Worm (Caenorhabditis elegans) whole organism, L1 larva: ENCODE data around the gene T24C4.2.

Experiments
- C16A3.4 ChIP-seq: fragments of 150-350 bp; optimal IDR thresholded peaks from 2 replicates; lab custom pipeline; 2014; ENCODE audit warnings: missing biosample characterization, missing genetic modification characterization
- ama-1 ChIP-seq: fragments of 150-350 bp; optimal IDR thresholded peaks from 2 replicates; lab custom pipeline; 2014
- blmp-1 ChIP-seq: fragments of 150-350 bp; optimal IDR thresholded peaks from 2 replicates; lab custom pipeline; 2014; ENCODE audit warnings: missing biosample characterization, missing genetic modification characterization
- ceh-63 ChIP-seq: fragments of 200-800 bp; sonication (Bioruptor generic); optimal IDR thresholded peaks from 2 replicates; lab custom pipeline; 2018; ENCODE audit warnings: mild to moderate bottlenecking, missing genetic modification characterization, missing compliant biosample characterization
- ceh-8 ChIP-seq: fragments of 200-800 bp; sonication (Bioruptor generic); optimal IDR thresholded peaks from 2 replicates; lab custom pipeline; 2018; ENCODE audit warnings: mild to moderate bottlenecking, missing genetic modification characterization, moderate library complexity, missing compliant biosample characterization
- ceh-82 ChIP-seq, 3 experiments: fragments of 150-350 bp in 1 of 3; sonication (generic microtip) in 2 of 3; optimal IDR thresholded peaks; 2 replicates each; lab custom pipeline; 2014 to 2017; ENCODE audit warnings: missing biosample characterization in 3 of 3, missing genetic modification characterization in 3 of 3
- ceh-88 ChIP-seq: fragments of 200-800 bp; sonication (Bioruptor generic); IDR thresholded peaks from 2 replicates; pipeline ENCODE4 v1.3.6; 2022; ENCODE audit warnings: missing genetic modification characterization, missing compliant biosample characterization
- ceh-90 ChIP-seq: sonication (generic microtip); optimal IDR thresholded peaks from 2 replicates; lab custom pipeline; 2016; ENCODE audit warnings: missing genetic modification characterization, missing compliant biosample characterization
- dpl-1 ChIP-seq, 3 experiments: fragments of 150-350 bp in 2 of 3; sonication (generic microtip) in 1 of 3; optimal IDR thresholded peaks; 2 replicates each; lab custom pipeline; 2014 to 2017; ENCODE audit warnings: missing biosample characterization in 3 of 3, missing genetic modification characterization in 3 of 3, missing genetic modification reagents in 3 of 3
- dsc-1 ChIP-seq: sonication (generic microtip); optimal IDR thresholded peaks from 2 replicates; lab custom pipeline; 2016; ENCODE audit warnings: mild to moderate bottlenecking, missing genetic modification characterization, missing compliant biosample characterization
- efl-1 ChIP-seq, 4 experiments: fragments of 150-350 bp; optimal IDR thresholded peaks in 3 of 4; peaks in 1 of 4; 1 replicate in 1 of 4; 2 replicates in 3 of 4; lab custom pipeline; 2014; ENCODE audit warnings: missing biosample characterization in 2 of 4, missing genetic modification characterization in 2 of 4, missing genetic modification reagents in 2 of 4
- egl-13 ChIP-seq: sonication (generic microtip); optimal IDR thresholded peaks from 2 replicates; lab custom pipeline; 2016; ENCODE audit warnings: missing genotype, missing genetic modification reagents, missing genetic modification characterization, missing compliant biosample characterization
- elt-2 ChIP-seq: sonication (generic microtip); optimal IDR thresholded peaks from 2 replicates; lab custom pipeline; 2016; ENCODE audit warnings: missing genetic modification characterization, mild to moderate bottlenecking, inconsistent platforms, missing compliant biosample characterization, missing genetic modification reagents
- elt-3 ChIP-seq, 6 experiments: fragments of 150-350 bp in 1 of 6; sonication (generic microtip); optimal IDR thresholded peaks; 2 replicates each; lab custom pipeline; 2017 to 2018; ENCODE audit warnings: missing biosample characterization in 6 of 6, missing genetic modification characterization in 6 of 6, inconsistent platforms in 1 of 6
- ets-5 ChIP-seq: fragments of 200-800 bp; sonication (Bioruptor generic); IDR thresholded peaks from 2 replicates; pipeline ENCODE4 v1.3.6; 2022; ENCODE audit warnings: missing genetic modification characterization, missing compliant biosample characterization
- hpl-2 ChIP-seq: fragments of 150-350 bp; optimal IDR thresholded peaks from 2 replicates; lab custom pipeline; 2014; ENCODE audit warnings: missing biosample characterization, missing genetic modification reagents, missing genetic modification characterization
- irx-1 ChIP-seq: sonication (generic microtip); optimal IDR thresholded peaks from 2 replicates; lab custom pipeline; 2016; ENCODE audit warnings: missing genetic modification characterization, missing compliant biosample characterization
- isw-1 ChIP-seq: fragments of 200-800 bp; sonication (Bioruptor generic); IDR thresholded peaks from 2 replicates; pipeline ENCODE4 v1.3.6; 2022; ENCODE audit warnings: missing genetic modification characterization, missing compliant biosample characterization
- lin-14 ChIP-seq: fragments of 200-800 bp; sonication (Bioruptor generic); optimal IDR thresholded peaks from 2 replicates; lab custom pipeline; 2018; ENCODE audit warnings: mild to moderate bottlenecking, missing genetic modification characterization, moderate library complexity, missing compliant biosample characterization
- lin-15B ChIP-seq: fragments of 150-350 bp; sonication (generic microtip); optimal IDR thresholded peaks from 3 replicates; lab custom pipeline; 2014; ENCODE audit warnings: missing biosample characterization, missing genetic modification characterization
- lin-35 ChIP-seq, 2 experiments: fragments of 150-350 bp; optimal IDR thresholded peaks; 2 replicates each; lab custom pipeline; 2014; ENCODE audit warnings: missing biosample characterization in 2 of 2, missing genetic modification characterization in 2 of 2, missing genetic modification reagents in 2 of 2
- lir-3 ChIP-seq: sonication (generic microtip); optimal IDR thresholded peaks from 2 replicates; lab custom pipeline; 2016; ENCODE audit warnings: mild to moderate bottlenecking, missing genetic modification characterization, moderate library complexity, missing compliant biosample characterization; ENCODE audit not compliant: poor library complexity
- nhr-20 ChIP-seq: sonication (generic microtip); optimal IDR thresholded peaks from 2 replicates; lab custom pipeline; 2016; ENCODE audit warnings: mild to moderate bottlenecking, missing genetic modification characterization, missing compliant biosample characterization
- nhr-237 ChIP-seq: fragments of 150-350 bp; optimal IDR thresholded peaks from 2 replicates; lab custom pipeline; 2014; ENCODE audit warnings: missing biosample characterization, missing genetic modification characterization
- nhr-47 ChIP-seq: sonication (generic microtip); optimal IDR thresholded peaks from 2 replicates; lab custom pipeline; 2016; ENCODE audit warnings: mild to moderate bottlenecking, missing genetic modification characterization, moderate library complexity, missing compliant biosample characterization
- nhr-71 ChIP-seq: sonication (generic microtip); optimal IDR thresholded peaks from 2 replicates; lab custom pipeline; 2016; ENCODE audit warnings: mild to moderate bottlenecking, missing genetic modification characterization, moderate library complexity, missing compliant biosample characterization
- nhr-85 ChIP-seq: sonication (generic microtip); peaks from one replicate; lab custom pipeline; 2016; ENCODE audit warnings: missing genetic modification characterization, inconsistent platforms, missing compliant biosample characterization
- nhr-90 ChIP-seq: sonication (generic microtip); optimal IDR thresholded peaks from 2 replicates; lab custom pipeline; 2016; ENCODE audit warnings: mild to moderate bottlenecking, missing genetic modification characterization, missing compliant biosample characterization; ENCODE audit not compliant: poor library complexity
- pax-3 ChIP-seq: fragments of 200-800 bp; sonication (Bioruptor generic); optimal IDR thresholded peaks from 2 replicates; lab custom pipeline; 2018; ENCODE audit warnings: mild to moderate bottlenecking, missing genetic modification characterization, moderate library complexity, missing compliant biosample characterization
- pqm-1 ChIP-seq: sonication (generic microtip); optimal IDR thresholded peaks from 3 replicates; lab custom pipeline; 2017; ENCODE audit warnings: missing biosample characterization, missing genetic modification characterization
- skn-1 ChIP-seq: fragments of 150-350 bp; optimal IDR thresholded peaks from 2 replicates; lab custom pipeline; 2014; ENCODE audit warnings: missing biosample characterization, missing genetic modification characterization
- snu-23 ChIP-seq: sonication (generic microtip); optimal IDR thresholded peaks from 2 replicates; lab custom pipeline; 2016; ENCODE audit warnings: missing genetic modification characterization, missing compliant biosample characterization
- sox-4 ChIP-seq: sonication (generic microtip); optimal IDR thresholded peaks from 2 replicates; lab custom pipeline; 2016; ENCODE audit warnings: missing genetic modification characterization, missing compliant biosample characterization
- swsn-7 ChIP-seq: sonication (generic microtip); optimal IDR thresholded peaks from 2 replicates; lab custom pipeline; 2016; ENCODE audit warnings: missing genetic modification characterization, missing compliant biosample characterization
- tbx-2 ChIP-seq: sonication (generic microtip); optimal IDR thresholded peaks from 2 replicates; lab custom pipeline; 2016; ENCODE audit warnings: missing genetic modification characterization, missing compliant biosample characterization
- tlp-1 ChIP-seq: fragments of 150-350 bp; optimal IDR thresholded peaks from 2 replicates; lab custom pipeline; 2014; ENCODE audit warnings: missing biosample characterization, missing genetic modification characterization
- unc-30 ChIP-seq: sonication (generic microtip); optimal IDR thresholded peaks from 2 replicates; lab custom pipeline; 2017; ENCODE audit warnings: missing biosample characterization, missing genetic modification characterization
- unc-62 ChIP-seq: fragments of 150-350 bp; optimal IDR thresholded peaks from 2 replicates; lab custom pipeline; 2014; ENCODE audit warnings: missing biosample characterization, missing genetic modification reagents, missing genetic modification characterization
- xbp-1 ChIP-seq: sonication (generic microtip); optimal IDR thresholded peaks from 2 replicates; lab custom pipeline; 2016; ENCODE audit warnings: missing genetic modification characterization, missing compliant biosample characterization

The T24C4.2 gene

ce11 chrIII:901600-902250, 32.0 kb upstream of the T24C4.2 start:
- TF ChIP-seq ama-1 (lab: Kevin White, UChicago) (no peak), pax-3 (tag; lab: Kevin White, UChicago) (no peak), ceh-82 (tag; optimal IDR thresholded peaks at IDR 0.05; lab: Kevin White, UChicago) (no peak), nhr-47 (tag; lab: Kevin White, UChicago) (peak; percentile 4), dsc-1 (tag; lab: Kevin White, UChicago) (no peak), nhr-90 (tag; lab: Kevin White, UChicago) (no peak), lin-35 (GFP tag; optimal IDR thresholded peaks at IDR 0.05; lab: Kevin White, UChicago) (peak; percentile 42 to 87), nhr-71 (tag; lab: Kevin White, UChicago) (peak; percentile 36), ceh-88 (GFP tag; lab: Robert Waterston, UW) (no peak), unc-30 (tag; lab: Kevin White, UChicago) (no peak), C16A3.4 (tag; lab: Kevin White, UChicago) (peak; percentile 15), tlp-1 (tag; lab: Kevin White, UChicago) (no peak), dpl-1 (GFP tag; optimal IDR thresholded peaks at IDR 0.05; lab: Kevin White, UChicago) (peak; percentile 61 to 81 (median 73)), lir-3 (no peak), blmp-1 (tag; lab: Kevin White, UChicago) (peak; percentile 9), unc-62 (GFP tag; lab: Kevin White, UChicago) (no peak), hpl-2 (no peak), ceh-90 (tag; lab: Kevin White, UChicago) (no peak), lin-15B (tag; lab: Kevin White, UChicago) (peak; percentile 42), efl-1 (optimal IDR thresholded peaks at IDR 0.05; lab: Kevin White, UChicago) (peak; percentile 55 to 70), efl-1 (GFP tag; optimal IDR thresholded peaks at IDR 0.05 in 1 of 2; lab: Kevin White, UChicago) (peak; percentile 78 to 97), nhr-20 (tag; lab: Kevin White, UChicago) (peak; percentile 6), snu-23 (peak; percentile 3)

DNA sequence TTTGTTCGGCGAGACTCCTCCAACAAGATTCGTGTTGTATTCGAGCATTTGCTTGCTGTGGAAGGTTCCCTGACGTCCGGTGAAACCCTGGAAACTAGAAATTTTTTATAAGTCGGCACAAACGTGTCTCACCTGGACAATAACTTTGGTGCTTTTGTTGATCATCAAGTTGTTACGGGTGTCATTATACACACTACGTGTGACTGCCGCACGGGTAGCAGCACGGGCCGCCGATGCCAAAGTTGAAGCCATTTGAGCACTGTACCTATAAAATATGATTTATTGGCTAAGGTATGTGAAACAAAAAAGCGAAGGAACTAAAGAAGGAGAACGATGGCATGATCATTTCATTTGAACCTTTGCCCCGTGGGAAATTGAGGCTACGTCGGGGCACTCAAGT, 31.4 kb upstream of the T24C4.2 start, which contains the start of gene sucl-2:
Gene sucl-2, minus strand, starts transcription at position 265 of the 400 bp plus-strand sequence.
- no peak for TF ChIP-seq pqm-1
- TF ChIP-seq efl-1 (optimal IDR thresholded peaks at IDR 0.05; lab: Kevin White, UChicago): no peak
- TF ChIP-seq efl-1 (GFP tag; optimal IDR thresholded peaks at IDR 0.05 in 1 of 2; lab: Kevin White, UChicago): peak in 1 of 2 experiments; percentile 90

DNA sequence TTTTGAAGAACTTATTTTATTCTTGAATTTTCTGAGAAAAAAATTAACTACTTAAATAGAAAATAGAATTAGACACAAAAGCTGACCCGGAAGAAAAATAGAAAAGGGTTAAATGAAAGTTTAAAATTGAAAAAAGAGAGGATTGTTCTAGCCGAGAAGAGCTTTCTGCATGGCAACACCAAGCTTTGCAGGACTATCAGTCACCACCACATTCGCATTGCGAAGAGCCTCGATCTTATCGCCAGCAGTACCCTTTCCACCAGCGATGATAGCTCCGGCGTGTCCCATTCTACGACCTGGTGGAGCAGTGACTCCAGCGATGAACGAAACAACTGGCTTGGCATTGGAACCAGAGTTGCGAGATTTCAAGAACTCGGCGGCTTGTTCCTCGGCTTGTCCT, 30.4 kb upstream of the T24C4.2 start:
- TF ChIP-seq xbp-1: no peak
- no peak for TF ChIP-seq skn-1 (tag; lab: Kevin White, UChicago)
- no peak for TF ChIP-seq swsn-7 (tag; lab: Kevin White, UChicago)
- no peak for TF ChIP-seq isw-1 (GFP tag; lab: Robert Waterston, UW)
- no peak for TF ChIP-seq nhr-85 (tag; lab: Kevin White, UChicago)
- TF ChIP-seq elt-3 (tag; optimal IDR thresholded peaks at IDR 0.05; lab: Kevin White, UChicago): no peak
- no peak for TF ChIP-seq ceh-63 (GFP tag; lab: Kevin White, UChicago)
- TF ChIP-seq ceh-88 (GFP tag; lab: Robert Waterston, UW): no peak
- TF ChIP-seq tbx-2 (tag; lab: Kevin White, UChicago): no peak
- TF ChIP-seq C16A3.4 (tag; lab: Kevin White, UChicago): no peak
- TF ChIP-seq ceh-82 (tag; optimal IDR thresholded peaks at IDR 0.05; lab: Kevin White, UChicago): no peak

- TF ChIP-seq nhr-47 (tag; lab: Kevin White, UChicago): no peak
- TF ChIP-seq elt-2: no peak
- no peak for TF ChIP-seq hpl-2
- no peak for TF ChIP-seq tbx-2 (tag; lab: Kevin White, UChicago)
- no peak for TF ChIP-seq skn-1 (tag; lab: Kevin White, UChicago)
- TF ChIP-seq ceh-8 (GFP tag; lab: Kevin White, UChicago): no peak
- no peak for TF ChIP-seq elt-3 (tag; optimal IDR thresholded peaks at IDR 0.05; lab: Kevin White, UChicago)
- no peak for TF ChIP-seq nhr-237 (tag; lab: Kevin White, UChicago)
- no peak for TF ChIP-seq ets-5 (GFP tag; lab: Robert Waterston, UW)
- TF ChIP-seq sox-4 (tag; lab: Kevin White, UChicago): no peak
- no peak for TF ChIP-seq irx-1 (tag; lab: Kevin White, UChicago)
- TF ChIP-seq lin-14: no peak
- TF ChIP-seq nhr-85 (tag; lab: Kevin White, UChicago): no peak
- no peak for TF ChIP-seq ama-1 (lab: Kevin White, UChicago)
- TF ChIP-seq egl-13 (tag; lab: Kevin White, UChicago): no peak
These were observed 27.1 kb upstream of the T24C4.2 start for ce11 chrIII:896904-897303.
